Fruit fly (Drosophila melanogaster): ENCODE measurements around the gene Bx42.

dm6 chrX:9141219-9141618 lies 34.8 kb upstream of the Bx42 start:
- TF ChIP-seq EcR (GFP tag; optimal IDR thresholded peaks at IDR 0.05) (no peak), D1 (tag; optimal IDR thresholded peaks at IDR 0.05) (peak; percentile 36)

Data from whole organism, pupa.